Worm (Caenorhabditis elegans) whole organism, L2 larva: Measurements from ENCODE around the gene C17H11.5.

Experiments
- ZK546.5 ChIP-seq: sonication (generic microtip); optimal IDR thresholded peaks from 2 replicates; lab custom pipeline; 2017; ENCODE audit warnings: missing biosample characterization, missing genetic modification characterization
- lin-39 ChIP-seq: fragments of 150-350 bp; optimal IDR thresholded peaks from 2 replicates; lab custom pipeline; 2014; ENCODE audit warnings: missing biosample characterization, missing genetic modification reagents, missing genetic modification characterization
- sem-4 ChIP-seq: fragments of 150-350 bp; optimal IDR thresholded peaks from 2 replicates; lab custom pipeline; 2014; ENCODE audit warnings: missing biosample characterization, missing genetic modification reagents, missing genetic modification characterization
- skn-1 ChIP-seq: sonication (generic microtip); optimal IDR thresholded peaks from 2 replicates; lab custom pipeline; 2017; ENCODE audit warnings: missing biosample characterization, missing genetic modification characterization

DNA sequence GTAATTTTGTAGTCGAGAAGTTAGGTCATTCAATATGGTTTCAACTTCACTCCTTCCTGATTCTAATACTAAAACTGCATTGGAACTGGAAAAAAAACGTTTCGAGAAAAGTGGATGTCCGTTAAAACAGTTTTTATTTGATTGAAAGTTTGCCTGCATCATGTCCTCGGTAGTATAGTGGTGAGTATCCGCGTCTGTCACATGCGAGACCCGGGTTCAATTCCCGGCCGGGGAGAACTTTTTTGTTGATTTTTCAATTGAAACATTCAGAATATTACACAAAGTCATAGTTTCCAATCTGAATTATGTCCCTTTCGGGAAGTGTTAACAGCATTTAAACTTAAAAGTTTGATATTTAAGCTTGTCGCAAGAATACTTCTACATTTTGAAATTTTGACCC, 35.9 kb downstream of the C17H11.5 start:
- TF ChIP-seq ZK546.5 (tag; lab: Kevin White, UChicago) (no peak), lin-39 (tag; lab: Kevin White, UChicago) (no peak), sem-4 (no peak), skn-1 (tag; lab: Kevin White, UChicago) (no peak)
